Worm (Caenorhabditis elegans) whole organism, L4 larva: ENCODE results near the gene F11A5.15.
A peak's percentile ranks its signal among the peaks of the same experiment; 100 is the strongest.

ENCODE experiments used
- F49E8.2 ChIP-seq: sonication (generic microtip); optimal IDR thresholded peaks from 2 replicates; lab custom pipeline; 2016; ENCODE audit warnings: missing compliant biosample characterization, mild to moderate bottlenecking, missing genetic modification characterization, borderline replicate concordance
- ZK337.2 ChIP-seq: fragments of 200-800 bp; sonication (Bioruptor generic); IDR thresholded peaks from 2 replicates; pipeline ENCODE4 v1.3.6; 2022; ENCODE audit warnings: missing genetic modification reagents, missing genetic modification characterization, missing compliant biosample characterization
- ceh-44 ChIP-seq: fragments of 200-800 bp; sonication (Bioruptor generic); IDR thresholded peaks from 2 replicates; pipeline ENCODE4 v1.3.6; 2022; ENCODE audit warnings: missing genetic modification reagents, missing genetic modification characterization, missing compliant biosample characterization
- ces-1 ChIP-seq: fragments of 150-350 bp; sonication (generic microtip); optimal IDR thresholded peaks from 4 replicates; lab custom pipeline; 2014; ENCODE audit warnings: missing biosample characterization, missing genetic modification reagents, missing genetic modification characterization
- daf-16 ChIP-seq, 3 experiments: sonication (generic microtip); optimal IDR thresholded peaks; 2 replicates each; lab custom pipeline; 2016 to 2017; ENCODE audit warnings: missing genetic modification characterization in 3 of 3, missing genetic modification reagents in 3 of 3, mild to moderate bottlenecking in 2 of 3, missing compliant biosample characterization in 2 of 3, missing biosample characterization in 1 of 3, moderate library complexity in 1 of 3
- dmd-6 ChIP-seq: fragments of 200-800 bp; sonication (Bioruptor generic); IDR thresholded peaks from 2 replicates; pipeline ENCODE4 v1.3.6; 2022; ENCODE audit warnings: missing genetic modification reagents, missing genetic modification characterization, missing compliant biosample characterization
- egl-43 ChIP-seq: fragments of 200-800 bp; sonication (Bioruptor generic); IDR thresholded peaks from 2 replicates; pipeline ENCODE4 v1.3.6; 2022; ENCODE audit warnings: missing genetic modification reagents, missing genetic modification characterization, missing compliant biosample characterization
- hif-1 ChIP-seq, 2 experiments: sonication (generic microtip); optimal IDR thresholded peaks; 2 replicates each; lab custom pipeline; 2016 to 2017; ENCODE audit warnings: missing compliant biosample characterization in 2 of 2, missing genetic modification characterization in 2 of 2, missing genetic modification reagents in 2 of 2, missing genotype in 2 of 2, mild to moderate bottlenecking in 1 of 2
- lin-29 ChIP-seq: fragments of 200-800 bp; sonication (Bioruptor generic); IDR thresholded peaks from 2 replicates; pipeline ENCODE4 v1.3.6; 2022; ENCODE audit warnings: missing genetic modification reagents, missing genetic modification characterization, missing compliant biosample characterization
- lin-39 ChIP-seq: fragments of 150-350 bp; optimal IDR thresholded peaks from 2 replicates; lab custom pipeline; 2014; ENCODE audit warnings: missing biosample characterization, missing genetic modification reagents, missing genetic modification characterization
- lsy-2 ChIP-seq, 2 experiments: fragments of 150-350 bp in 1 of 2; sonication (generic microtip) in 1 of 2; optimal IDR thresholded peaks; 2 replicates each; lab custom pipeline; 2014 to 2017; ENCODE audit warnings: missing biosample characterization in 2 of 2, missing genetic modification characterization in 2 of 2
- mxl-3 ChIP-seq: fragments of 200-800 bp; sonication (Bioruptor generic); optimal IDR thresholded peaks from 2 replicates; lab custom pipeline; 2018; ENCODE audit warnings: mild to moderate bottlenecking, missing genetic modification characterization, missing compliant biosample characterization
- nhr-111 ChIP-seq: fragments of 200-800 bp; sonication (Bioruptor generic); optimal IDR thresholded peaks from 2 replicates; lab custom pipeline; 2018; ENCODE audit warnings: mild to moderate bottlenecking, missing genetic modification characterization, missing compliant biosample characterization
- nhr-28 ChIP-seq: fragments of 150-350 bp; optimal IDR thresholded peaks from 2 replicates; lab custom pipeline; 2014; ENCODE audit warnings: missing biosample characterization, missing genetic modification characterization
- nhr-41 ChIP-seq: fragments of 200-800 bp; sonication (Bioruptor generic); IDR thresholded peaks from 2 replicates; pipeline ENCODE4 v1.3.6; 2022; ENCODE audit warnings: missing genetic modification reagents, missing genetic modification characterization, missing compliant biosample characterization
- nhr-48 ChIP-seq: sonication (generic microtip); optimal IDR thresholded peaks from 2 replicates; lab custom pipeline; 2016; ENCODE audit warnings: mild to moderate bottlenecking, missing genetic modification characterization, missing compliant biosample characterization
- php-3 ChIP-seq: fragments of 200-800 bp; sonication (Bioruptor generic); IDR thresholded peaks from 2 replicates; pipeline ENCODE4 v1.3.6; 2022; ENCODE audit warnings: missing genetic modification reagents, missing genetic modification characterization, missing compliant biosample characterization
- pqm-1 ChIP-seq: sonication (generic microtip); optimal IDR thresholded peaks from 2 replicates; lab custom pipeline; 2017; ENCODE audit warnings: missing biosample characterization, missing genetic modification characterization
- saeg-2 ChIP-seq: fragments of 200-800 bp; sonication (Bioruptor generic); IDR thresholded peaks from 2 replicates; pipeline ENCODE4 v1.3.6; 2022; ENCODE audit warnings: missing genetic modification reagents, missing genetic modification characterization, missing compliant biosample characterization
- set-16 ChIP-seq: fragments of 200-800 bp; sonication (Bioruptor generic); IDR thresholded peaks from 2 replicates; pipeline ENCODE4 v1.3.6; 2022; ENCODE audit warnings: missing genetic modification reagents, missing genetic modification characterization, missing compliant biosample characterization
- tra-1 ChIP-seq: fragments of 200-800 bp; sonication (Bioruptor generic); IDR thresholded peaks from 2 replicates; pipeline ENCODE4 v1.3.6; 2022; ENCODE audit warnings: missing genetic modification reagents, missing genetic modification characterization, missing compliant biosample characterization
- unc-62 ChIP-seq, 3 experiments: fragments of 150-350 bp in 1 of 3; sonication (generic microtip); optimal IDR thresholded peaks in 2 of 3; peaks in 1 of 3; 1 replicate in 1 of 3; 2 replicates in 2 of 3; lab custom pipeline; 2014 to 2017; ENCODE audit warnings: missing biosample characterization in 3 of 3, missing genetic modification characterization in 3 of 3, missing genetic modification reagents in 3 of 3, missing genotype in 1 of 3
- zag-1 ChIP-seq: fragments of 150-350 bp; optimal IDR thresholded peaks from 2 replicates; lab custom pipeline; 2014; ENCODE audit warnings: missing biosample characterization, missing genetic modification characterization
- zip-2 ChIP-seq: fragments of 150-350 bp; optimal IDR thresholded peaks from 2 replicates; lab custom pipeline; 2014; ENCODE audit warnings: missing biosample characterization, missing genetic modification characterization

F11A5.15 gene

ce11 chrV:16175227-16175626 lies 43.2 kb downstream of the F11A5.15 start:
- TF ChIP-seq daf-16 (GFP tag; optimal IDR thresholded peaks at IDR 0.05; lab: Kevin White, UChicago) (no peak), daf-16 (tag; optimal IDR thresholded peaks at IDR 0.05; lab: Kevin White, UChicago) (peak; percentile 77), nhr-28 (peak; percentile 58), hif-1 (tag; optimal IDR thresholded peaks at IDR 0.05; lab: Kevin White, UChicago) (no peak), pqm-1 (tag; lab: Kevin White, UChicago) (peak; percentile 59), php-3 (GFP tag; lab: Robert Waterston, UW) (peak; percentile 44; the same call in 1 of the 2 replicates)
- TF ChIP-seq, all 104 proteins: peak for 4

- TF ChIP-seq F49E8.2: no peak
- TF ChIP-seq nhr-41 (GFP tag; lab: Robert Waterston, UW): no peak
- no peak for TF ChIP-seq ZK337.2
- no peak for TF ChIP-seq egl-43 (GFP tag; lab: Robert Waterston, UW)
- no peak for TF ChIP-seq saeg-2
- TF ChIP-seq mxl-3: no peak
- no peak for TF ChIP-seq php-3 (GFP tag; lab: Robert Waterston, UW)
- TF ChIP-seq lin-39: no peak
- TF ChIP-seq nhr-111 (GFP tag; lab: Kevin White, UChicago): no peak
Measured at ce11 chrV:16174109-16174508, 44.3 kb downstream of the F11A5.15 start.

- TF ChIP-seq zag-1: no peak
- TF ChIP-seq unc-62 (GFP tag; optimal IDR thresholded peaks at IDR 0.05 in 1 of 2; lab: Kevin White, UChicago): peak in 1 of 2 experiments; percentile 41
- no peak for TF ChIP-seq unc-62 (tag; optimal IDR thresholded peaks at IDR 0.05; lab: Kevin White, UChicago)
- TF ChIP-seq daf-16 (GFP tag; optimal IDR thresholded peaks at IDR 0.05; lab: Kevin White, UChicago): no peak
- no peak for TF ChIP-seq daf-16 (tag; optimal IDR thresholded peaks at IDR 0.05; lab: Kevin White, UChicago)
- no peak for TF ChIP-seq lsy-2 (tag; optimal IDR thresholded peaks at IDR 0.05; lab: Kevin White, UChicago)
- TF ChIP-seq tra-1 (GFP tag; lab: Robert Waterston, UW): no peak
- no peak for TF ChIP-seq ces-1 (GFP tag; lab: Kevin White, UChicago)
- no peak for TF ChIP-seq nhr-48 (tag; lab: Kevin White, UChicago)
- no peak for TF ChIP-seq zip-2 (tag; lab: Kevin White, UChicago)
Measured at ce11 chrV:16171721-16172120, 46.7 kb downstream of the F11A5.15 start, which contains the start of gene K05D4.9. Gene K05D4.9, minus strand, starts transcription at chrV:16171821.

ce11 chrV:16169026-16169425 lies 49.4 kb downstream of the F11A5.15 start, which contains the start of gene str-111:
Gene str-111, minus strand, starts transcription at chrV:16169126.
- no peak for TF ChIP-seq lin-29 (GFP tag; lab: Robert Waterston, UW)
- no peak for TF ChIP-seq ZK337.2
- no peak for TF ChIP-seq mxl-3
- no peak for TF ChIP-seq dmd-6 (GFP tag; lab: Robert Waterston, UW)
- no peak for TF ChIP-seq set-16 (GFP tag; lab: Robert Waterston, UW)
- no peak for TF ChIP-seq ceh-44 (GFP tag; lab: Robert Waterston, UW)
